Worm (Caenorhabditis elegans) whole organism, L1 larva: ENCODE results near the gene sra-32.

Experiments used
- C04F5.9 ChIP-seq: sonication (generic microtip); optimal IDR thresholded peaks from 2 replicates; lab custom pipeline; 2016; ENCODE audit warnings: missing genetic modification characterization, missing compliant biosample characterization
- F16B12.6 ChIP-seq: fragments of 150-350 bp; optimal IDR thresholded peaks from 2 replicates; lab custom pipeline; 2014; ENCODE audit warnings: missing biosample characterization, missing genetic modification characterization
- aha-1 ChIP-seq: fragments of 150-350 bp; optimal IDR thresholded peaks from 2 replicates; lab custom pipeline; 2014; ENCODE audit warnings: missing biosample characterization, missing genetic modification characterization
- alr-1 ChIP-seq: fragments of 200-800 bp; sonication (Bioruptor generic); optimal IDR thresholded peaks from 2 replicates; lab custom pipeline; 2018; ENCODE audit warnings: borderline replicate concordance, mild to moderate bottlenecking, missing genetic modification characterization, missing compliant biosample characterization
- aly-2 ChIP-seq: fragments of 150-350 bp; optimal IDR thresholded peaks from 2 replicates; lab custom pipeline; 2014; ENCODE audit warnings: missing biosample characterization, missing genetic modification characterization
- ama-1 ChIP-seq: fragments of 150-350 bp; optimal IDR thresholded peaks from 2 replicates; lab custom pipeline; 2014
- blmp-1 ChIP-seq: fragments of 150-350 bp; optimal IDR thresholded peaks from 2 replicates; lab custom pipeline; 2014; ENCODE audit warnings: missing biosample characterization, missing genetic modification characterization
- ceh-88 ChIP-seq: fragments of 200-800 bp; sonication (Bioruptor generic); IDR thresholded peaks from 2 replicates; pipeline ENCODE4 v1.3.6; 2022; ENCODE audit warnings: missing genetic modification characterization, missing compliant biosample characterization
- ces-1 ChIP-seq: fragments of 150-350 bp; optimal IDR thresholded peaks from 2 replicates; lab custom pipeline; 2014; ENCODE audit warnings: missing biosample characterization, missing genetic modification reagents, missing genetic modification characterization
- dsc-1 ChIP-seq: sonication (generic microtip); optimal IDR thresholded peaks from 2 replicates; lab custom pipeline; 2016; ENCODE audit warnings: mild to moderate bottlenecking, missing genetic modification characterization, missing compliant biosample characterization
- efl-1 ChIP-seq, 4 experiments: fragments of 150-350 bp; optimal IDR thresholded peaks in 3 of 4; peaks in 1 of 4; 1 replicate in 1 of 4; 2 replicates in 3 of 4; lab custom pipeline; 2014; ENCODE audit warnings: missing biosample characterization in 2 of 4, missing genetic modification characterization in 2 of 4, missing genetic modification reagents in 2 of 4
- egl-13 ChIP-seq: sonication (generic microtip); optimal IDR thresholded peaks from 2 replicates; lab custom pipeline; 2016; ENCODE audit warnings: missing genotype, missing genetic modification reagents, missing genetic modification characterization, missing compliant biosample characterization
- elt-3 ChIP-seq, 6 experiments: fragments of 150-350 bp in 1 of 6; sonication (generic microtip); optimal IDR thresholded peaks; 2 replicates each; lab custom pipeline; 2017 to 2018; ENCODE audit warnings: missing biosample characterization in 6 of 6, missing genetic modification characterization in 6 of 6, inconsistent platforms in 1 of 6
- fkh-10 ChIP-seq: sonication (generic microtip); optimal IDR thresholded peaks from 2 replicates; lab custom pipeline; 2017; ENCODE audit warnings: missing biosample characterization, missing genetic modification reagents, missing genetic modification characterization
- grh-1 ChIP-seq: fragments of 200-800 bp; sonication (Bioruptor generic); IDR thresholded peaks from 2 replicates; pipeline ENCODE4 v1.3.6; 2022; ENCODE audit warnings: missing genetic modification reagents, missing genetic modification characterization, missing compliant biosample characterization
- hlh-17 ChIP-seq: fragments of 200-800 bp; sonication (Bioruptor generic); optimal IDR thresholded peaks from 2 replicates; lab custom pipeline; 2018; ENCODE audit warnings: missing genetic modification characterization, mild to moderate bottlenecking, missing compliant biosample characterization, moderate library complexity, borderline replicate concordance
- hlh-4 ChIP-seq: sonication (generic microtip); optimal IDR thresholded peaks from 2 replicates; lab custom pipeline; 2016; ENCODE audit warnings: mild to moderate bottlenecking, missing genetic modification characterization, missing compliant biosample characterization
- jun-1 ChIP-seq: fragments of 150-350 bp; optimal IDR thresholded peaks from 2 replicates; lab custom pipeline; 2014; ENCODE audit warnings: missing biosample characterization, missing genetic modification reagents, missing genetic modification characterization
- lin-14 ChIP-seq: fragments of 200-800 bp; sonication (Bioruptor generic); optimal IDR thresholded peaks from 2 replicates; lab custom pipeline; 2018; ENCODE audit warnings: mild to moderate bottlenecking, missing genetic modification characterization, moderate library complexity, missing compliant biosample characterization
- lin-15B ChIP-seq: fragments of 150-350 bp; sonication (generic microtip); optimal IDR thresholded peaks from 3 replicates; lab custom pipeline; 2014; ENCODE audit warnings: missing biosample characterization, missing genetic modification characterization
- mdl-1 ChIP-seq, 2 experiments: fragments of 150-350 bp; optimal IDR thresholded peaks; 2 replicates each; lab custom pipeline; 2014 to 2017; ENCODE audit warnings: missing biosample characterization in 2 of 2, missing genetic modification characterization in 2 of 2, inconsistent platforms in 1 of 2
- nhr-11 ChIP-seq: fragments of 150-350 bp; optimal IDR thresholded peaks from 2 replicates; lab custom pipeline; 2014; ENCODE audit warnings: missing biosample characterization, missing genetic modification characterization
- nhr-19 ChIP-seq: fragments of 200-800 bp; sonication (Bioruptor generic); conservative IDR thresholded peaks from 2 replicates; pipeline ENCODE4 v1.3.6; 2022; ENCODE audit warnings: missing genetic modification characterization, missing compliant biosample characterization
- nhr-20 ChIP-seq: sonication (generic microtip); optimal IDR thresholded peaks from 2 replicates; lab custom pipeline; 2016; ENCODE audit warnings: mild to moderate bottlenecking, missing genetic modification characterization, missing compliant biosample characterization
- nhr-237 ChIP-seq: fragments of 150-350 bp; optimal IDR thresholded peaks from 2 replicates; lab custom pipeline; 2014; ENCODE audit warnings: missing biosample characterization, missing genetic modification characterization
- nhr-84 ChIP-seq: sonication (generic microtip); optimal IDR thresholded peaks from 2 replicates; lab custom pipeline; 2017; ENCODE audit warnings: missing biosample characterization, missing genetic modification characterization
- nhr-85 ChIP-seq: sonication (generic microtip); peaks from one replicate; lab custom pipeline; 2016; ENCODE audit warnings: missing genetic modification characterization, inconsistent platforms, missing compliant biosample characterization
- rnt-1 ChIP-seq: sonication (generic microtip); optimal IDR thresholded peaks from 2 replicates; lab custom pipeline; 2016; ENCODE audit warnings: mild to moderate bottlenecking, missing genetic modification characterization, moderate library complexity, missing compliant biosample characterization
- snpc-4 ChIP-seq: fragments of 150-350 bp; optimal IDR thresholded peaks from 2 replicates; lab custom pipeline; 2014; ENCODE audit warnings: missing biosample characterization, missing genetic modification characterization
- sox-4 ChIP-seq: sonication (generic microtip); optimal IDR thresholded peaks from 2 replicates; lab custom pipeline; 2016; ENCODE audit warnings: missing genetic modification characterization, missing compliant biosample characterization
- tbx-2 ChIP-seq: sonication (generic microtip); optimal IDR thresholded peaks from 2 replicates; lab custom pipeline; 2016; ENCODE audit warnings: missing genetic modification characterization, missing compliant biosample characterization
- tlp-1 ChIP-seq: fragments of 150-350 bp; optimal IDR thresholded peaks from 2 replicates; lab custom pipeline; 2014; ENCODE audit warnings: missing biosample characterization, missing genetic modification characterization
- unc-130 ChIP-seq: fragments of 150-350 bp; optimal IDR thresholded peaks from 2 replicates; lab custom pipeline; 2017; ENCODE audit warnings: missing biosample characterization, missing genetic modification characterization, inconsistent platforms
- unc-30 ChIP-seq: sonication (generic microtip); optimal IDR thresholded peaks from 2 replicates; lab custom pipeline; 2017; ENCODE audit warnings: missing biosample characterization, missing genetic modification characterization
- unc-86 ChIP-seq: sonication (generic microtip); optimal IDR thresholded peaks from 2 replicates; lab custom pipeline; 2016; ENCODE audit warnings: missing genetic modification characterization, missing compliant biosample characterization
- ztf-11 ChIP-seq, 2 experiments: sonication (generic microtip); optimal IDR thresholded peaks; 2 replicates each; lab custom pipeline; 2016 to 2017; ENCODE audit warnings: missing genetic modification characterization in 2 of 2, missing biosample characterization in 1 of 2, missing compliant biosample characterization in 1 of 2
- ztf-4 ChIP-seq: fragments of 150-350 bp; optimal IDR thresholded peaks from 2 replicates; lab custom pipeline; 2014; ENCODE audit warnings: missing biosample characterization, missing genetic modification characterization

Gene sra-32

DNA sequence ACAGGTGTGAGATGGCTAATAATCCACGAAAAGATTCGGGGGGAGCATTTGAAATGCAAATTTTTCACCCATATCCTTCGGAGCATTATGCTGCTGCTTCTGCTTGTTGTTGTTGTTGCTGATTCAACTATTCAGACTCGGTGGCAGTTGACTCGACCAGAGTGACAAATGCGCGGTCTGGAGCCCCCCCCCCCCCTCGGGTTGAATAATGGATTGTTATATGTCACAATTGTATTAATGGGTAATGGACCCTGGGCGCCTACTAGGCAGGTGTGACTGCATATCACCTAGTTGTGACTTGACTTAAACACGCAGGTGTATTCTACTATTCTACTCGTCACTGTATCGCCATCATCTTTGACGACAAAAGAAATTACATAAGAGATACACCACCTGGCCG, 43.8 kb upstream of the sra-32 start:
- TF ChIP-seq nhr-11 (no peak), nhr-84 (tag; lab: Kevin White, UChicago) (no peak), nhr-20 (no peak), ceh-88 (GFP tag; lab: Robert Waterston, UW) (no peak), ama-1 (lab: Kevin White, UChicago) (no peak), tlp-1 (tag; lab: Kevin White, UChicago) (no peak), fkh-10 (GFP tag; lab: Kevin White, UChicago) (no peak), nhr-19 (GFP tag; lab: Robert Waterston, UW) (no peak), nhr-237 (no peak), unc-130 (tag; lab: Kevin White, UChicago) (no peak), ces-1 (GFP tag; lab: Kevin White, UChicago) (no peak), tbx-2 (tag; lab: Kevin White, UChicago) (no peak), snpc-4 (tag; lab: Kevin White, UChicago) (no peak), sox-4 (no peak), aha-1 (no peak), unc-30 (tag; lab: Kevin White, UChicago) (no peak)

DNA sequence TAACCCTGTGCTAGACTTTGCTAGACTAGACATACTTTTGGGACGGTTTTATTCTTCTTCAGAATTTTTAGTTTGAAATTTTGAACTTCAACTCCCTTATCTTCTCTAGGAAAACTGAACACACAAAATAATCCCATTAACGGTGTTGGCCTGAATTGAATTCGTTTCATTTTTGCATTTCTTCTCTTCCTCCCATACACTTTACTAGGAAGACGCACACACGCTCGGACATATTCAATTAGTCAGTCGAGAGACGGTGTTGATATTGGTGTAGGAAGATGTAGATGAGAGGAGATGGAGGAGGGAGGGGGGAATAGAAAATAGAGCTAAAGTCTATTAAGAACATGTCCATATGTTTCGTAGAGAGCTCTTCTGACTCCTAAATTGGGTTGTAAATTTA, 42.9 kb upstream of the sra-32 start:
- TF ChIP-seq lin-14: peak; percentile 48
- TF ChIP-seq ztf-11 (tag; optimal IDR thresholded peaks at IDR 0.05; lab: Kevin White, UChicago): no peak
- peak; percentile 2 for TF ChIP-seq unc-86 (tag; lab: Kevin White, UChicago)
- TF ChIP-seq sox-4: no peak
- TF ChIP-seq elt-3 (tag; optimal IDR thresholded peaks at IDR 0.05; lab: Kevin White, UChicago): no peak
- TF ChIP-seq dsc-1: no peak
- TF ChIP-seq aly-2: no peak

DNA sequence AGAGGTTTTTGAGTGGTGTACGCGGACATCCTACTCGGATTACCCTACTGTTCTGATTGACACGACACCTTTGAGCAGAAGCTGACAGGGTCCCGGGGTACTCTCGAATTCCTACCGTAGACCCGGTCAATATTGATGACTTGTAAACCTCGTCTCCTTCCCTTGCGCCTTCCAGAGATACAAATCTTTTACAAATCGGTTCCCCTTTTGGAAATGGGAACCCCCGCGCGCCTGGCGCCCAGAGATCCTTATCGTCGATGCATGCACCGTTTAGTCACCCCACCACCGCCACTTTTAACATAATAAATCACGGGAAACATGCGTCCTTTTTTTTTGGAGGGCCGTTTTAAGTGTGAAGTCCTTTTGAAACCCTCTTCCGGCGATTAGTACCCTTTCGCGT, 41.3 kb upstream of the sra-32 start:
- TF ChIP-seq grh-1 (GFP tag; lab: Robert Waterston, UW) (no peak), egl-13 (tag; lab: Kevin White, UChicago) (no peak), lin-14 (peak; percentile 67), lin-15B (tag; lab: Kevin White, UChicago) (no peak), nhr-85 (tag; lab: Kevin White, UChicago) (peak; percentile 84), C04F5.9 (tag; lab: Kevin White, UChicago) (no peak)

DNA sequence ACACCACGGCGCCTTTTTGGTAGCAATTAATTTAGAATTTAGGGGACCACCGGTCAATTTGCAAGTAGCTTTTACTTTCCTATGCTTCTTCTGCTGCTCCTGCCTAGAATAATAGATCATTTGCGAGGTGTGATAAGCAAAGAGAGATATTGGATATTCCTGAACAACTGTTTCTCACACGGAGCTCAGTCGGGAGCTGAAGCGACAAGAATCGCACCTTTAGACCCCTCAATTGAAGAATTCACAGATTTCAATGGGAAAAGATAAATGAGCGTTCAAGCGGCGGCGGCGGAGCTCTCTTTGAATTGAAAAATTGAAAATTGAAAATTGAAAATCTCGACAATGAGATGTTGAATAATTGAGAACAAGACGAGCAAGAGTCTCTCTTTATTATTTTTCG, 40.8 kb upstream of the sra-32 start:
- TF ChIP-seq F16B12.6: no peak
- TF ChIP-seq rnt-1 (tag; lab: Kevin White, UChicago): peak; percentile 11
- no peak for TF ChIP-seq hlh-17 (GFP tag; lab: Kevin White, UChicago)
- TF ChIP-seq alr-1 (tag; lab: Kevin White, UChicago): no peak

DNA sequence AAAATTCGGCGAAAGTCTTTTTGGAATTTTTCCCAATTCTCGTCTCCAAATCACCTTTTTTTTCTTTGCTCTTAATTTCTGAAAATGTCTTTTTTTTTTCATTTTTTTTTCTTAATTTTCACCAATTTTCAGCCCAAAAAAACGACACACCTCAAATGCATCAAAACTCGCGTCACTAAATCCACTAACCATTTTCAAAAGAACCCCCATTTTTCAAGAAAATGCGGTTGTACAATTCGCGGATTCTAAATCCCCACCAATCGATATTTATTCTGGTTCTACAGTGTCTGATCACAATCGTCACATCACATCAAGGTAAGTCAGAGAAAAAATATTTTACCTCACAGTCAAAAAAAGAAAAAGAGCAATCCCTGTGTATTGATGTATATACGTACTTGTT, 40.1 kb upstream of the sra-32 start, which contains the start of gene vab-1:
Gene vab-1, plus strand, starts transcription at position 133 of the 400 bp plus-strand sequence.
- TF ChIP-seq efl-1 (optimal IDR thresholded peaks at IDR 0.05; lab: Kevin White, UChicago): no peak
- TF ChIP-seq efl-1 (GFP tag; optimal IDR thresholded peaks at IDR 0.05 in 1 of 2; lab: Kevin White, UChicago): peak in 1 of 2 experiments; percentile 70
- TF ChIP-seq sox-4: no peak

DNA sequence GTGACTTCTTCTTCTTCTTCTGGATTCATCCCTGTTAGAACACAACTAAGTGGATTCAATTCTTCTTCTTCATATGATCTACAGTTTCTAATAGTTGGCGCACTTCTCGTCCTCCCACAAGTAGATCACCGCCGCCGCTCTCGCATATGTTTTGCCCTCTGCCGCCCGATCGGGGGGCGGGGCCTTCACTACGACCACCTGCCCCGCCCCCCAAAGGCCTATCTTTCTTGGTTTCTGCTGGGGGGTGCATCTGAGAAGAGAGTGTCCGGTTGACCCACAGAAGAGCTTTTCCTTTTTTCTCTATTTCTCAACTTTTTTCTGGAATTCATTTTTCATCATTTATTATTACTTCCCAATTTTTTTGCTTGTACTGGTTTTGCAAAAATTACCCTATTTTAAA, 39.3 kb upstream of the sra-32 start:
- no peak for TF ChIP-seq mdl-1 (tag; optimal IDR thresholded peaks at IDR 0.05; lab: Kevin White, UChicago)
- TF ChIP-seq ztf-4 (tag; lab: Kevin White, UChicago): no peak
- TF ChIP-seq fkh-10 (GFP tag; lab: Kevin White, UChicago): no peak
- peak; percentile 5 for TF ChIP-seq blmp-1 (tag; lab: Kevin White, UChicago)
- no peak for TF ChIP-seq efl-1 (optimal IDR thresholded peaks at IDR 0.05; lab: Kevin White, UChicago)
- TF ChIP-seq efl-1 (GFP tag; optimal IDR thresholded peaks at IDR 0.05 in 1 of 2; lab: Kevin White, UChicago): peak in 1 of 2 experiments; percentile 63
- TF ChIP-seq rnt-1 (tag; lab: Kevin White, UChicago): peak; percentile 20
- TF ChIP-seq tbx-2 (tag; lab: Kevin White, UChicago): no peak
- TF ChIP-seq jun-1 (tag; lab: Kevin White, UChicago): no peak
- TF ChIP-seq lin-15B (tag; lab: Kevin White, UChicago): no peak
- TF ChIP-seq hlh-4 (tag; lab: Kevin White, UChicago): no peak
- TF ChIP-seq lin-14: peak; percentile 9
- no peak for TF ChIP-seq nhr-20
- TF ChIP-seq, all 84 proteins: peak for 4
